Fruit fly (Drosophila melanogaster) whole organism, wandering third instar larva: ENCODE measurements around the gene CG15480.

Experiments used
- Dfd ChIP-seq: fragments of >200 bp; optimal IDR thresholded peaks from 2 replicates; lab custom pipeline; 2017; ENCODE audit warnings: missing biosample characterization, missing genetic modification characterization
- Dif ChIP-seq: fragments of 200-275, 200-300 bp; sonication (Bioruptor generic); optimal IDR thresholded peaks from 2 replicates; lab custom pipeline; 2018; ENCODE audit warnings: missing biosample characterization, missing genetic modification characterization; ENCODE audit not compliant: partially characterized antibody
- Myc ChIP-seq: fragments of >200 bp; optimal IDR thresholded peaks from 2 replicates; lab custom pipeline; 2017
- brk ChIP-seq: fragments of 200-800 bp; sonication (Bioruptor generic); optimal IDR thresholded peaks from 2 replicates; lab custom pipeline; 2016; ENCODE audit warnings: missing biosample characterization, mild to moderate bottlenecking, missing genetic modification characterization
- pan ChIP-seq: fragments of >200 bp; optimal IDR thresholded peaks from 2 replicates; lab custom pipeline; 2017

dm6 chr2L:13225225-13225840 is at the start of gene CG15480:
- no peak for TF ChIP-seq Dfd
- TF ChIP-seq brk (GFP tag; lab: Kevin White, UChicago): no peak
- no peak for TF ChIP-seq pan (lab: Kevin White, UChicago)
- no peak for TF ChIP-seq Dif (GFP tag; lab: Kevin White, UChicago)
- no peak for TF ChIP-seq Myc (lab: Kevin White, UChicago)
